Worm (Caenorhabditis elegans): ENCODE data around the gene nlp-101.
A peak's percentile ranks its signal among the peaks of the same experiment; 100 is the strongest.

The nlp-101 gene

ce11 chrX:7823108-7823704, 15.5 kb upstream of the nlp-101 start, which contains the start of gene eef-1A.2:
Gene eef-1A.2 (plus strand): TSS chrX:7823654.
- TF ChIP-seq nfya-1 (tag; optimal IDR thresholded peaks at IDR 0.05; ENCODE audit: borderline replicate concordance, insufficient read depth) (no peak), pha-4 (tag; optimal IDR thresholded peaks at IDR 0.05) (peak; percentile 75), madf-10 (tag; optimal IDR thresholded peaks at IDR 0.05) (peak; percentile 66), snpc-1.1 (tag; optimal IDR thresholded peaks at IDR 0.05; ENCODE audit: insufficient read depth) (no peak), nhr-27 (tag; optimal IDR thresholded peaks at IDR 0.05) (no peak), Y53G8AR.9 (GFP tag; conservative IDR thresholded peaks at IDR 0.05) (peak; percentile 67; the same call in 1 of the 2 replicates), tbp1 (GFP tag; optimal IDR thresholded peaks at IDR 0.05) (peak; percentile 66), bed-2 (GFP tag; IDR thresholded peaks at IDR 0.05) (peak; percentile 55; the same call in 1 of the 2 replicates), lin-35 (GFP tag; optimal IDR thresholded peaks at IDR 0.05) (peak in 1 of 3 experiments; percentile 78), athp-1 (tag; optimal IDR thresholded peaks at IDR 0.05) (peak; percentile 82), somi-1 (GFP tag; optimal IDR thresholded peaks at IDR 0.05) (peak; percentile 83), ekl-4 (GFP tag; IDR thresholded peaks at IDR 0.05) (peak; percentile 81), ccch-3 (GFP tag; optimal IDR thresholded peaks at IDR 0.05) (no peak), F23B12.7 (tag; optimal IDR thresholded peaks at IDR 0.05; ENCODE audit: insufficient read depth) (no peak), attf-6 (GFP tag; IDR thresholded peaks at IDR 0.05) (no peak), lin-54 (GFP tag; optimal IDR thresholded peaks at IDR 0.05) (peak; percentile 75), Y56A3A.18 (GFP tag; IDR thresholded peaks at IDR 0.05) (peak; percentile 17; the same call in 1 of the 2 replicates), madf-8 (GFP tag; conservative IDR thresholded peaks at IDR 0.05) (no peak), let-526 (GFP tag; IDR thresholded peaks at IDR 0.05) (peak; percentile 85), fkh-3 (tag; optimal IDR thresholded peaks at IDR 0.05) (no peak), zim-3 (tag; optimal IDR thresholded peaks at IDR 0.05) (no peak), nhr-80 (tag; optimal IDR thresholded peaks at IDR 0.05) (peak; percentile 97), let-607 (tag; optimal IDR thresholded peaks at IDR 0.05) (peak; percentile 66 to 84), dox-1 (GFP tag; IDR thresholded peaks at IDR 0.05) (peak; percentile 93), rec-8 (tag; optimal IDR thresholded peaks at IDR 0.05) (no peak), ZK185.1 (tag; optimal IDR thresholded peaks at IDR 0.05; ENCODE audit: poor library complexity, severe bottlenecking) (peak; percentile 78), aptf-3 (GFP tag; IDR thresholded peaks at IDR 0.05) (no peak), mcd-1 (GFP tag; IDR thresholded peaks at IDR 0.05) (peak; percentile 80), ztf-26 (tag; optimal IDR thresholded peaks at IDR 0.05) (peak; percentile 92), ztf-28 (GFP tag; IDR thresholded peaks at IDR 0.05) (0 out of 2 replicates have a peak, but pooled peaks have one; percentile 46), nhr-90 (tag; optimal IDR thresholded peaks at IDR 0.05) (peak; percentile 73), Y67H2A.10 (GFP tag; conservative IDR thresholded peaks at IDR 0.05) (peak; percentile 80), madf-3 (GFP tag; IDR thresholded peaks at IDR 0.05) (0 out of 2 replicates have a peak, but pooled peaks have one; percentile 44), F39B2.1 (GFP tag; IDR thresholded peaks at IDR 0.05) (no peak), lir-1 (GFP tag; conservative IDR thresholded peaks at IDR 0.05) (peak; percentile 88), sdz-38 (tag; optimal IDR thresholded peaks at IDR 0.05) (no peak), repo-1 (tag; optimal IDR thresholded peaks at IDR 0.05) (peak; percentile 80), snpc-3.4 (tag; optimal IDR thresholded peaks at IDR 0.05) (no peak), snpc-4 (GFP tag; optimal IDR thresholded peaks at IDR 0.05) (peak; percentile 31), snpc-4 (tag; optimal IDR thresholded peaks at IDR 0.05) (peak in 3 of 4 experiments; percentile 36 to 74 (median 68)), F52B5.7 (tag; optimal IDR thresholded peaks at IDR 0.05) (peak; percentile 64), unc-62 (GFP tag; optimal IDR thresholded peaks at IDR 0.05) (peak; percentile 67), cebp-2 (GFP tag; IDR thresholded peaks at IDR 0.05) (peak; percentile 96), akir-1 (GFP tag; optimal IDR thresholded peaks at IDR 0.05) (peak; percentile 44), unc-130 (GFP tag; optimal IDR thresholded peaks at IDR 0.05) (no peak), lsy-27 (tag; optimal IDR thresholded peaks at IDR 0.05; ENCODE audit: borderline replicate concordance, insufficient read depth) (no peak)
